Worm (Caenorhabditis elegans) whole organism, L4/young adult: ENCODE data around the gene ltd-1.

Experiments
- W03F9.2 ChIP-seq: fragments of 150-350 bp; optimal IDR thresholded peaks from 2 replicates; lab custom pipeline; 2014; ENCODE audit warnings: missing biosample characterization, missing genetic modification characterization
- dao-5 ChIP-seq: sonication (generic microtip); optimal IDR thresholded peaks from 2 replicates; lab custom pipeline; 2016; ENCODE audit warnings: missing genotype, missing genetic modification characterization, moderate library complexity, missing compliant biosample characterization
- him-1 ChIP-seq: sonication (generic microtip); optimal IDR thresholded peaks from 2 replicates; lab custom pipeline; 2016; ENCODE audit warnings: missing genotype, missing genetic modification reagents, missing genetic modification characterization, missing compliant biosample characterization

DNA sequence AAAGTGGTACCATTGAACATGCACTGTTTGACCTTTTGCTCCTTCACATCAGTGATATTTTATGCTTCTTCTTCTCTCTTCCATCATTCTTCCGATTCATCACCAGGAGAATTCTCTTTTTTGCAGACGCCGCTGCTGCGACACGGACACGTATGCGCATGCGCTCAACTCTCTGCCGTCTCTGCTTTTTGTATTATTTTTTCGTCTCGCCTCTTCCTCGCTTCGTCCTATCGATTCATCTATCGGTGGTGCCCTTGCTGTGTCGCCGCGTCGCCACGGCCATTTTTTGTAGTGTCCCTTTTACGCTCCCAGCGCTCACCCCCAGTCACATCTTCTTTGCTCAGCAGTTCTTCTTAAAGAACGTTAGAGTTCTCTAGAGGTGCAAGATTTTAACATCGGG is 33.6 kb upstream of the ltd-1 start:
- TF ChIP-seq dao-5 (tag; lab: Kevin White, UChicago) (no peak), him-1 (tag; lab: Kevin White, UChicago) (no peak), W03F9.2 (tag; lab: Kevin White, UChicago) (peak; percentile 49)
